Fruit fly (Drosophila melanogaster): ENCODE data around the gene CG11458.

CG11458 gene

DNA sequence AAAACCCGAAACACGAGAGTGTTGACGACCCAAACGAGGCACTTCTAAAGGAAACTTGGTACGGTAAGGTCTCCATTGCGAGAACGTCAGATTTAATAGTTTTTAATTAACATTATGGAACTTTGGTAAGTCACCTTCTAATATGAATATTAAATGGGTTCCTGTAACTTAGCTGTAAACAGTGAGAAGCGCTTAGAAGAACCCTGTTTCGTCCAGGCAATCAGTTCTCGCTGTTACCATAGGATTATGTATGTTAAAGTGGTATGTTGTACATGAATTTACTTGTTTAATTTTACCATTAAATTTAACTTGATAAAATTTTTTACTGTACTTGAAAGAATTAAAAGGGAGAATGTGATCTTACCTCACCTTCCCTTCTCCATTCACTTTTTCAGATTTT, 16.3 kb downstream of the CG11458 start:
- TF ChIP-seq psq (optimal IDR thresholded peaks at IDR 0.05) (no peak), ttk (optimal IDR thresholded peaks at IDR 0.05) (no peak), h (optimal IDR thresholded peaks at IDR 0.05) (no peak), Sin3A (optimal IDR thresholded peaks at IDR 0.05) (no peak), Myc (optimal IDR thresholded peaks at IDR 0.05) (no peak), insv (optimal IDR thresholded peaks at IDR 0.05) (no peak)

dm6 chr3L:20922279-20922830, 16.8 kb downstream of the CG11458 start:
- TF ChIP-seq Sin3A (optimal IDR thresholded peaks at IDR 0.05) (no peak), ttk (optimal IDR thresholded peaks at IDR 0.05) (no peak), psq (optimal IDR thresholded peaks at IDR 0.05) (no peak)

dm6 chr3L:20923030-20923591, 17.5 kb downstream of the CG11458 start:
- TF ChIP-seq Sin3A (optimal IDR thresholded peaks at IDR 0.05), result no peak
- no peak for TF ChIP-seq psq (optimal IDR thresholded peaks at IDR 0.05)
- TF ChIP-seq h (optimal IDR thresholded peaks at IDR 0.05), result no peak
- TF ChIP-seq insv (optimal IDR thresholded peaks at IDR 0.05), result no peak
- TF ChIP-seq Myc (optimal IDR thresholded peaks at IDR 0.05), result no peak
- TF ChIP-seq ttk (optimal IDR thresholded peaks at IDR 0.05), result no peak

- TF ChIP-seq h (optimal IDR thresholded peaks at IDR 0.05), result no peak
- TF ChIP-seq psq (optimal IDR thresholded peaks at IDR 0.05), result no peak
Measured at dm6 chr3L:20927526-20927925, 21.9 kb downstream of the CG11458 start, which contains the start of gene CG10589. Gene CG10589, plus strand, starts transcription at chr3L:20927826.

DNA sequence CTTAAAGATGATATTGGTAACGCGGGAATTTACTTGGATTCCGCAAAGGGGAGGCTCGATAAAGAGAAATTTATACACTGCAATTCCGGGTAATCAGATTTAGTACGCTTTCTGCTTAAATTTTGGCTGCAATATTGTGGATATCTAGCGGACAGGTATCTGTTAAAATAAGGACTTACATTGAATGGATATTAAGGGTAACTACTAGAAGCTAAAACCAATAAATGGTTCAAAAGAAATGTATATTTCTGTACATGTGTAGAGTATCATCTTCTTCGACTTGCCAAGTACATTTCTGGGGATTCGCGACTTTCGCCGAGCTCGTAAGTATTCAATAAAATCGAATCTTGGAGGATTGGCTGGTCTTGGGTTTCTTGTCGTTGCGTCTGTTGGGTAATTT, 23.8 kb downstream of the CG11458 start:
- TF ChIP-seq psq (optimal IDR thresholded peaks at IDR 0.05), result no peak
- TF ChIP-seq Sin3A (optimal IDR thresholded peaks at IDR 0.05), result no peak
- TF ChIP-seq ttk (optimal IDR thresholded peaks at IDR 0.05), result no peak
- TF ChIP-seq h (optimal IDR thresholded peaks at IDR 0.05), result no peak
- no peak for TF ChIP-seq insv (optimal IDR thresholded peaks at IDR 0.05)
- no peak for TF ChIP-seq Myc (optimal IDR thresholded peaks at IDR 0.05)

- TF ChIP-seq ttk (optimal IDR thresholded peaks at IDR 0.05) (no peak), Myc (optimal IDR thresholded peaks at IDR 0.05) (no peak), h (optimal IDR thresholded peaks at IDR 0.05) (no peak), psq (optimal IDR thresholded peaks at IDR 0.05) (no peak), insv (optimal IDR thresholded peaks at IDR 0.05) (no peak), Sin3A (optimal IDR thresholded peaks at IDR 0.05) (no peak)
Measured at dm6 chr3L:20930059-20930785, 24.6 kb downstream of the CG11458 start.

DNA sequence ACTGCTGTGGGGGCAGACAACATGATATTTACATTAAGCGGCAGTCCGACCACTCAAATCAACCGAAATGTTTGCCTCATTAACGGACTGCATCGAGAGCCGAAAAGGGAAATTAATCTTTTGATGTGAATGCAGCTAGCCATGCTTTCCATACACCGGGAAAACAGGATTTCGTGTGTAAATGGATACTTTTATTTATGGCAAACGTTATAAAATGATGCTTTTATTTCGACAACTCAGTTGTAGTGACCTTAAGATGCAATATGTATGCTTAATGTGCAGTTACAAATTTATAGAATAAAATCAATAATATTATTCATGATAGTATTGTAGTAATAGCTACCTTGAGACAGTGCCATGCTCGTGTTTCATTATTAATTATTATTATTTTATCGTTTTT, 25.9 kb downstream of the CG11458 start:
- TF ChIP-seq ttk (optimal IDR thresholded peaks at IDR 0.05), result no peak
- no peak for TF ChIP-seq Sin3A (optimal IDR thresholded peaks at IDR 0.05)
- TF ChIP-seq h (optimal IDR thresholded peaks at IDR 0.05), result no peak
- no peak for TF ChIP-seq Myc (optimal IDR thresholded peaks at IDR 0.05)
- TF ChIP-seq psq (optimal IDR thresholded peaks at IDR 0.05), result no peak
- no peak for TF ChIP-seq insv (optimal IDR thresholded peaks at IDR 0.05)

DNA sequence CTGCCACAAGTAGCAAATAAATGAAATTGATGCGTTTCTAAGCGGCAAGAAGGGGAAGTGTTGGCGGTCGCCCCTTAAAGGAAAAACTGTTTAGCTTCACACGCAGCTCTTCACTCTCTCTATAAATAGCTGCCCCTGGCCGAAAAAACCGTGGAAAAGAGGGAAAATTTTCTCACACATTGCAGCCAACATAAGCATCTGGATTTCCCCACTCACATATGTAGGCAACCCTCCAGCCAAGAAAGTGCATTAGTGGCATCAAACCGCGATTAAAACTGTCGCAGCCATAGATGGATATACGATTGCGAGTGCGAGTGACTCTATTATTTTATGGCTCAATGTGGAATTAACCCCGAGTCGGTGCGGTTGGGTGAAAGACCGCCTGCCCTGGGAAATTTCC, 27.0 kb downstream of the CG11458 start:
- TF ChIP-seq psq (optimal IDR thresholded peaks at IDR 0.05) (no peak), h (optimal IDR thresholded peaks at IDR 0.05) (no peak), Myc (optimal IDR thresholded peaks at IDR 0.05) (no peak), Sin3A (optimal IDR thresholded peaks at IDR 0.05) (no peak), insv (optimal IDR thresholded peaks at IDR 0.05) (no peak), ttk (optimal IDR thresholded peaks at IDR 0.05) (no peak)

- TF ChIP-seq Myc (optimal IDR thresholded peaks at IDR 0.05) (no peak), psq (optimal IDR thresholded peaks at IDR 0.05) (no peak), insv (optimal IDR thresholded peaks at IDR 0.05) (no peak), Sin3A (optimal IDR thresholded peaks at IDR 0.05) (no peak), h (optimal IDR thresholded peaks at IDR 0.05) (no peak), ttk (optimal IDR thresholded peaks at IDR 0.05) (no peak)
Measured at dm6 chr3L:20933706-20934105, 28.1 kb downstream of the CG11458 start.

- TF ChIP-seq Myc (optimal IDR thresholded peaks at IDR 0.05), result no peak
- TF ChIP-seq Sin3A (optimal IDR thresholded peaks at IDR 0.05), result no peak
- no peak for TF ChIP-seq psq (optimal IDR thresholded peaks at IDR 0.05)
- no peak for TF ChIP-seq h (optimal IDR thresholded peaks at IDR 0.05)
- no peak for TF ChIP-seq insv (optimal IDR thresholded peaks at IDR 0.05)
- no peak for TF ChIP-seq ttk (optimal IDR thresholded peaks at IDR 0.05)
Measured at dm6 chr3L:20942076-20942475, 36.5 kb downstream of the CG11458 start.

DNA sequence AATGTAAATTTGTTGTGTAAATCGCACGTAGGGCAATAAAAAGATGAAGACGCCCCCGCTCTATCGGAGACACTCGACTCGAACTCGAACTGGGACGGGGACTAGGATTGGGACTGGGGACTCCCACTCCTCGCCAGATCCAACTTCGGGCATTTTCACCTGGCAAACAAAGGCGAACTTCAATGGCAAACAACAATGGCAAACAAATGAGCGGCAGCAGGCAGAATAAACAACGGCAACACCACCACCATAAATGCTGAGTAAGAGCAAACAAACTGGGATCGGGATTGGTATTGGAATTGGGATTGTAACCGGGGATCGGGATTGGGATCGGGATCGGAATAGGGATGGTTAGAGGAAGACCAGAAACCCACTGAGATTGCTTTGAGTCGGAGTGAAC, 38.6 kb downstream of the CG11458 start:
- no peak for TF ChIP-seq Myc (optimal IDR thresholded peaks at IDR 0.05)
- no peak for TF ChIP-seq Sin3A (optimal IDR thresholded peaks at IDR 0.05)
- no peak for TF ChIP-seq psq (optimal IDR thresholded peaks at IDR 0.05)
- TF ChIP-seq ttk (optimal IDR thresholded peaks at IDR 0.05), result no peak
- TF ChIP-seq h (optimal IDR thresholded peaks at IDR 0.05), result no peak

DNA sequence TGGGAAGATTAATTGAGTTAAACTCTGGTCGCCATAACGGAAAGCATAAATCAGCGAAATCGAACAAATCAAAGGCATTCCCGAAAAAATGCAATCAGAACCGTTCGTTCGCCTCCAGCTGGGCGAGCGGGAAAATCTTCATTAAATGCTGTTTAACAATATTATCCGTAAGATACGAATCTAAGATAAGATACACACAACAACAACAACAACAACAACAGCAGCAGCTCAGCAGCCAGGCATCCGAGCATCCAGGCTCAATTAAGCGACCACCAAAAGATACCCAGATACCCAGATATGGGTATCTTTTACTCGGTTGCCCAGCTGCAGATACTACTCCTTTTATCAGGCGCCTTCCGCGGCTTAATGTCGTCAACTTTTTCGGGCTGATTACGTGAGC, 40.5 kb downstream of the CG11458 start:
- no peak for TF ChIP-seq psq (optimal IDR thresholded peaks at IDR 0.05)
- TF ChIP-seq insv (optimal IDR thresholded peaks at IDR 0.05), result no peak
- no peak for TF ChIP-seq h (optimal IDR thresholded peaks at IDR 0.05)
- no peak for TF ChIP-seq Myc (optimal IDR thresholded peaks at IDR 0.05)
- TF ChIP-seq ttk (optimal IDR thresholded peaks at IDR 0.05), result no peak
- TF ChIP-seq Sin3A (optimal IDR thresholded peaks at IDR 0.05), result no peak

dm6 chr3L:20946944-20947343, 41.3 kb downstream of the CG11458 start:
- TF ChIP-seq Sin3A (optimal IDR thresholded peaks at IDR 0.05) (no peak), h (optimal IDR thresholded peaks at IDR 0.05) (no peak), Myc (optimal IDR thresholded peaks at IDR 0.05) (no peak), insv (optimal IDR thresholded peaks at IDR 0.05) (no peak), psq (optimal IDR thresholded peaks at IDR 0.05) (no peak), ttk (optimal IDR thresholded peaks at IDR 0.05) (no peak)
